Fruit fly (Drosophila melanogaster) whole organism, prepupa: ENCODE data around the gene Bub1.
A peak's percentile ranks its signal among the peaks of the same experiment; 100 is the strongest.

Experiments used
- Blimp-1 ChIP-seq: fragments of 200-800 bp; sonication (Bioruptor generic); optimal IDR thresholded peaks from 3 replicates; lab custom pipeline; 2017; ENCODE audit warnings: missing biosample characterization, missing genetic modification characterization, mild to moderate bottlenecking, moderate library complexity, missing genetic modification reagents
- CG1621 ChIP-seq: fragments of 200-800 bp; sonication (Bioruptor generic); optimal IDR thresholded peaks from 3 replicates; lab custom pipeline; 2018; ENCODE audit warnings: missing biosample characterization, mild to moderate bottlenecking, missing genetic modification characterization
- CG16779 ChIP-seq: fragments of 200-800 bp; sonication (Bioruptor generic); optimal IDR thresholded peaks from 3 replicates; lab custom pipeline; 2017; ENCODE audit warnings: missing biosample characterization, mild to moderate bottlenecking, missing genetic modification characterization
- CG4318 ChIP-seq: fragments of 200-800 bp; sonication (Bioruptor generic); optimal IDR thresholded peaks from 3 replicates; lab custom pipeline; 2017; ENCODE audit warnings: missing biosample characterization, mild to moderate bottlenecking, missing genetic modification characterization
- Lpt ChIP-seq: fragments of 200-800 bp; sonication (Bioruptor generic); optimal IDR thresholded peaks from 3 replicates; lab custom pipeline; 2016; ENCODE audit warnings: missing biosample characterization, missing genetic modification characterization
- Met ChIP-seq: fragments of 200-800 bp; sonication (Bioruptor generic); optimal IDR thresholded peaks from 3 replicates; lab custom pipeline; 2016; ENCODE audit warnings: missing biosample characterization, missing genetic modification characterization
- OdsH ChIP-seq: fragments of 200-800 bp; sonication (Bioruptor generic); optimal IDR thresholded peaks from 3 replicates; lab custom pipeline; 2016; ENCODE audit warnings: missing biosample characterization, missing genetic modification characterization
- Sox102F ChIP-seq: fragments of 200-800 bp; sonication (Bioruptor generic); optimal IDR thresholded peaks from 2 replicates; lab custom pipeline; 2016; ENCODE audit warnings: missing biosample characterization, mild to moderate bottlenecking, missing genetic modification characterization
- dsx ChIP-seq: fragments of 200-800 bp; optimal IDR thresholded peaks from 3 replicates; lab custom pipeline; 2019; ENCODE audit warnings: missing biosample characterization, mild to moderate bottlenecking, missing genetic modification characterization, moderate library complexity; ENCODE audit not compliant: poor library complexity, severe bottlenecking
- eg ChIP-seq: fragments of 200-800 bp; sonication (Bioruptor generic); IDR thresholded peaks from 3 replicates; pipeline ENCODE4 v1.3.6; 2022; ENCODE audit warnings: missing biosample characterization, missing genetic modification characterization
- spab ChIP-seq: fragments of 200-800 bp; sonication (Bioruptor generic); optimal IDR thresholded peaks from 2 replicates; lab custom pipeline; 2017; ENCODE audit warnings: missing biosample characterization, mild to moderate bottlenecking, missing genetic modification characterization, missing genetic modification reagents
- svp ChIP-seq: fragments of 200-800 bp; sonication (Bioruptor generic); peaks from one replicate; lab custom pipeline; 2016; ENCODE audit warnings: missing biosample characterization, missing genetic modification characterization
- vri ChIP-seq: fragments of 200-800 bp; sonication (Bioruptor generic); optimal IDR thresholded peaks from 3 replicates; lab custom pipeline; 2016; ENCODE audit warnings: missing biosample characterization, mild to moderate bottlenecking, missing genetic modification characterization

DNA sequence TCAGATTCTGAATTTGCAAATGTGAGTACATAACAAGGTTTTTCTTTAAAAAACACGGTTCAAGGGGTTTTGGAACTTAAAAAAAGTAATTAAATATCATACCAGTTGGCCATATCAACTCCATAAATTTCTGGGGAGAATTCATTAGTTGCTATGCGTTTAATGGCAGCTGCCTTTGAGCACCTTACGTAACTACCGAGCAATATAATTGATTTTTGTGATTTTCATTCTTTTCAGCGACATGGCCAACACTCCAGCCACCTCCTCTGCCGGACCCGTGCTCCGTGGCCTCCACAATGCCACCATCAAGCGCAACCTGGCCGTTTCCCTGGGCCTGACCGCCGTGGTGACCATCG, 48.6 kb downstream of the Bub1 start:
- TF ChIP-seq eg (GFP tag; lab: Robert Waterston, UW) = no peak
- no peak for TF ChIP-seq dsx (GFP tag; lab: Kevin White, UChicago)
- no peak for TF ChIP-seq Sox102F (GFP tag; lab: Kevin White, UChicago)
- peak; percentile 55 for TF ChIP-seq vri (GFP tag; lab: Kevin White, UChicago)
- no peak for TF ChIP-seq Met (GFP tag; lab: Kevin White, UChicago)
- TF ChIP-seq CG1621 = no peak
- no peak for TF ChIP-seq spab (GFP tag; lab: Kevin White, UChicago)
- TF ChIP-seq Blimp-1 = no peak
- no peak for TF ChIP-seq CG16779 (tag; lab: Kevin White, UChicago)
- no peak for TF ChIP-seq svp (GFP tag; lab: Kevin White, UChicago)
- no peak for TF ChIP-seq OdsH
- TF ChIP-seq CG4318 = no peak
- TF ChIP-seq Lpt (GFP tag; lab: Kevin White, UChicago) = no peak
